Fruit fly (Drosophila melanogaster) whole organism, embryonic: ENCODE measurements around the gene CG11342.

Source experiments
- CG11085 ChIP-seq: fragments of 200-800 bp; sonication (Bioruptor generic); IDR thresholded peaks from 2 replicates; pipeline ENCODE4 v1.3.6; 2022; ENCODE audit warnings: missing biosample characterization, missing genetic modification characterization
- kay ChIP-seq: fragments of 200-800 bp; sonication (Bioruptor generic); optimal IDR thresholded peaks from 2 replicates; lab custom pipeline; 2016; ENCODE audit warnings: missing biosample characterization, missing genetic modification characterization

dm6 chr3L:4362937-4363336 lies 4.3 kb downstream of the CG11342 start:
- no peak for TF ChIP-seq kay
- no peak for TF ChIP-seq CG11085
